Fruit fly (Drosophila melanogaster) whole organism, prepupa: ENCODE measurements around the gene CG14864.

Experiments
- Blimp-1 ChIP-seq: fragments of 200-800 bp; sonication (Bioruptor generic); optimal IDR thresholded peaks from 3 replicates; lab custom pipeline; 2017; ENCODE audit warnings: missing biosample characterization, missing genetic modification characterization, mild to moderate bottlenecking, moderate library complexity, missing genetic modification reagents
- CG10631 ChIP-seq: fragments of 200-800 bp; sonication (Bioruptor generic); optimal IDR thresholded peaks from 2 replicates; lab custom pipeline; 2016; ENCODE audit warnings: missing biosample characterization, missing genetic modification characterization
- CG10669 ChIP-seq: fragments of 200-800 bp; sonication (Bioruptor generic); optimal IDR thresholded peaks from 3 replicates; lab custom pipeline; 2018; ENCODE audit warnings: missing biosample characterization, mild to moderate bottlenecking, missing genetic modification characterization, moderate library complexity
- CG11294 ChIP-seq: fragments of 200-800 bp; sonication (Bioruptor generic); IDR thresholded peaks from 2 replicates; pipeline ENCODE4 v1.3.6; 2022; ENCODE audit warnings: missing biosample characterization, missing genetic modification characterization
- CG11902 ChIP-seq: fragments of 200-800 bp; sonication (Bioruptor generic); optimal IDR thresholded peaks from 3 replicates; lab custom pipeline; 2016; ENCODE audit warnings: missing biosample characterization, missing genetic modification characterization
- CG1621 ChIP-seq: fragments of 200-800 bp; sonication (Bioruptor generic); optimal IDR thresholded peaks from 3 replicates; lab custom pipeline; 2018; ENCODE audit warnings: missing biosample characterization, mild to moderate bottlenecking, missing genetic modification characterization
- CG16779 ChIP-seq: fragments of 200-800 bp; sonication (Bioruptor generic); optimal IDR thresholded peaks from 3 replicates; lab custom pipeline; 2017; ENCODE audit warnings: missing biosample characterization, mild to moderate bottlenecking, missing genetic modification characterization
- CG3032 ChIP-seq: fragments of 200-800 bp; optimal IDR thresholded peaks from 2 replicates; lab custom pipeline; 2019; ENCODE audit warnings: missing biosample characterization, mild to moderate bottlenecking, missing genetic modification characterization, moderate library complexity
- CG3919 ChIP-seq: fragments of 200-800 bp; sonication (Bioruptor generic); optimal IDR thresholded peaks from 3 replicates; lab custom pipeline; 2016; ENCODE audit warnings: missing biosample characterization, missing genetic modification characterization
- CG6163 ChIP-seq: fragments of 200-800 bp; sonication (Bioruptor generic); IDR thresholded peaks from 3 replicates; pipeline ENCODE4 v1.3.6; 2022; ENCODE audit warnings: missing biosample characterization, missing genetic modification characterization
- CG6276 ChIP-seq: fragments of 200-800 bp; sonication (Bioruptor generic); optimal IDR thresholded peaks from 2 replicates; lab custom pipeline; 2017; ENCODE audit warnings: missing biosample characterization, mild to moderate bottlenecking, missing genetic modification characterization
- CG6792 ChIP-seq: fragments of 200-800 bp; sonication (Bioruptor generic); optimal IDR thresholded peaks from 3 replicates; lab custom pipeline; 2016; ENCODE audit warnings: missing biosample characterization, missing genetic modification characterization
- CG6808 ChIP-seq: fragments of 200-800 bp; sonication (Bioruptor generic); optimal IDR thresholded peaks from 3 replicates; lab custom pipeline; 2017; ENCODE audit warnings: missing biosample characterization, missing genetic modification characterization, mild to moderate bottlenecking, moderate library complexity, missing genetic modification reagents
- CG6854 ChIP-seq: fragments of 200-800 bp; sonication (Bioruptor generic); optimal IDR thresholded peaks from 2 replicates; lab custom pipeline; 2017; ENCODE audit warnings: missing biosample characterization, mild to moderate bottlenecking, missing genetic modification characterization
- CG7368 ChIP-seq: fragments of 200-800 bp; sonication (Bioruptor generic); optimal IDR thresholded peaks from 3 replicates; lab custom pipeline; 2016; ENCODE audit warnings: missing biosample characterization, missing genetic modification characterization
- CG8119 ChIP-seq: fragments of 200-800 bp; sonication (Bioruptor generic); IDR thresholded peaks from 3 replicates; pipeline ENCODE4 v1.3.6; 2022; ENCODE audit warnings: missing biosample characterization, missing genetic modification characterization
- CG8319 ChIP-seq: fragments of 200-800 bp; sonication (Bioruptor generic); optimal IDR thresholded peaks from 3 replicates; lab custom pipeline; 2016; ENCODE audit warnings: missing biosample characterization, missing genetic modification characterization
- CG8632 ChIP-seq: fragments of 200-800 bp; sonication (Bioruptor generic); optimal IDR thresholded peaks from 3 replicates; lab custom pipeline; 2016; ENCODE audit warnings: missing biosample characterization, missing genetic modification characterization
- CG9139 ChIP-seq: fragments of 200-800 bp; sonication (Bioruptor generic); optimal IDR thresholded peaks from 3 replicates; lab custom pipeline; 2017; ENCODE audit warnings: missing biosample characterization, mild to moderate bottlenecking, missing genetic modification characterization
- Eip75B ChIP-seq: fragments of 200-800 bp; sonication (Bioruptor generic); optimal IDR thresholded peaks from 3 replicates; lab custom pipeline; 2016; ENCODE audit warnings: missing biosample characterization, missing genetic modification characterization
- Eip78C ChIP-seq: fragments of 200-800 bp; sonication (Bioruptor generic); peaks from one replicate; lab custom pipeline; 2016; ENCODE audit warnings: missing biosample characterization, missing genetic modification characterization
- Eip93F ChIP-seq: fragments of 200-800 bp; sonication (Bioruptor generic); optimal IDR thresholded peaks from 2 replicates; lab custom pipeline; 2016; ENCODE audit warnings: missing biosample characterization, mild to moderate bottlenecking, missing genetic modification characterization
- Ets21C ChIP-seq: fragments of 200-800 bp; sonication (Bioruptor generic); optimal IDR thresholded peaks from 3 replicates; lab custom pipeline; 2016; ENCODE audit warnings: missing biosample characterization, missing genetic modification characterization
- Ets96B ChIP-seq: fragments of 200-800 bp; optimal IDR thresholded peaks from 2 replicates; lab custom pipeline; 2019; ENCODE audit warnings: missing biosample characterization, mild to moderate bottlenecking, missing genetic modification characterization, moderate library complexity
- Gug ChIP-seq: fragments of 200-800 bp; sonication (Bioruptor generic); IDR thresholded peaks from 2 replicates; pipeline ENCODE4 v1.3.6; 2022; ENCODE audit warnings: missing biosample characterization, missing genetic modification characterization
- Hr38 ChIP-seq: sonication (Bioruptor generic); optimal IDR thresholded peaks from 2 replicates; lab custom pipeline; 2016; ENCODE audit warnings: missing biosample characterization, missing genetic modification characterization
- Hr39 ChIP-seq: fragments of 200-800 bp; sonication (Bioruptor generic); optimal IDR thresholded peaks from 2 replicates; lab custom pipeline; 2016; ENCODE audit warnings: missing biosample characterization, missing genetic modification characterization
- Hr4 ChIP-seq: fragments of 200-800 bp; sonication (Bioruptor generic); optimal IDR thresholded peaks from 3 replicates; lab custom pipeline; 2016; ENCODE audit warnings: missing biosample characterization, missing genetic modification characterization
- Met ChIP-seq: fragments of 200-800 bp; sonication (Bioruptor generic); optimal IDR thresholded peaks from 3 replicates; lab custom pipeline; 2016; ENCODE audit warnings: missing biosample characterization, missing genetic modification characterization
- OdsH ChIP-seq: fragments of 200-800 bp; sonication (Bioruptor generic); optimal IDR thresholded peaks from 3 replicates; lab custom pipeline; 2016; ENCODE audit warnings: missing biosample characterization, missing genetic modification characterization
- Smox ChIP-seq: fragments of 200-800 bp; sonication (Bioruptor generic); optimal IDR thresholded peaks from 3 replicates; lab custom pipeline; 2016; ENCODE audit warnings: missing biosample characterization, missing genetic modification characterization
- Sox15 ChIP-seq: fragments of 200-800 bp; sonication (Bioruptor generic); optimal IDR thresholded peaks from 3 replicates; lab custom pipeline; 2016; ENCODE audit warnings: missing biosample characterization, missing genetic modification characterization
- cyc ChIP-seq: fragments of 200-800 bp; sonication (Bioruptor generic); optimal IDR thresholded peaks from 3 replicates; lab custom pipeline; 2016; ENCODE audit warnings: missing biosample characterization, missing genetic modification characterization
- dsx ChIP-seq: fragments of 200-800 bp; optimal IDR thresholded peaks from 3 replicates; lab custom pipeline; 2019; ENCODE audit warnings: missing biosample characterization, mild to moderate bottlenecking, missing genetic modification characterization, moderate library complexity; ENCODE audit not compliant: poor library complexity, severe bottlenecking
- eg ChIP-seq: fragments of 200-800 bp; sonication (Bioruptor generic); IDR thresholded peaks from 3 replicates; pipeline ENCODE4 v1.3.6; 2022; ENCODE audit warnings: missing biosample characterization, missing genetic modification characterization
- esn ChIP-seq: fragments of 200-800 bp; sonication (Bioruptor generic); optimal IDR thresholded peaks from 2 replicates; lab custom pipeline; 2016; ENCODE audit warnings: missing biosample characterization, mild to moderate bottlenecking, missing genetic modification characterization, moderate library complexity
- fd59A ChIP-seq: fragments of 200-800 bp; sonication (Bioruptor generic); optimal IDR thresholded peaks from 2 replicates; lab custom pipeline; 2017; ENCODE audit warnings: missing biosample characterization, mild to moderate bottlenecking, missing genetic modification characterization, missing genetic modification reagents
- pdm3 ChIP-seq: fragments of 200-800 bp; sonication (Bioruptor generic); optimal IDR thresholded peaks from 3 replicates; lab custom pipeline; 2016; ENCODE audit warnings: missing biosample characterization, missing genetic modification characterization
- salr ChIP-seq, 2 experiments: fragments of 200-800 bp; sonication (Bioruptor generic); optimal IDR thresholded peaks; 3 replicates each; lab custom pipeline; 2016 to 2018; ENCODE audit warnings: missing biosample characterization in 2 of 2, missing genetic modification characterization in 2 of 2, mild to moderate bottlenecking in 1 of 2
- spab ChIP-seq: fragments of 200-800 bp; sonication (Bioruptor generic); optimal IDR thresholded peaks from 2 replicates; lab custom pipeline; 2017; ENCODE audit warnings: missing biosample characterization, mild to moderate bottlenecking, missing genetic modification characterization, missing genetic modification reagents
- ss ChIP-seq, 2 experiments: fragments of 200-800 bp; sonication (Bioruptor generic); optimal IDR thresholded peaks; 2 replicates in 1 of 2; 3 replicates in 1 of 2; lab custom pipeline; 2017 to 2018; ENCODE audit warnings: mild to moderate bottlenecking in 2 of 2, missing biosample characterization in 2 of 2, missing genetic modification characterization in 2 of 2, moderate library complexity in 1 of 2
- svp ChIP-seq: fragments of 200-800 bp; sonication (Bioruptor generic); peaks from one replicate; lab custom pipeline; 2016; ENCODE audit warnings: missing biosample characterization, missing genetic modification characterization
- topi ChIP-seq: fragments of 200-800 bp; sonication (Bioruptor generic); optimal IDR thresholded peaks from 3 replicates; lab custom pipeline; 2016; ENCODE audit warnings: missing biosample characterization, missing genetic modification characterization
- vri ChIP-seq: fragments of 200-800 bp; sonication (Bioruptor generic); optimal IDR thresholded peaks from 3 replicates; lab custom pipeline; 2016; ENCODE audit warnings: missing biosample characterization, mild to moderate bottlenecking, missing genetic modification characterization

CG14864 gene

DNA sequence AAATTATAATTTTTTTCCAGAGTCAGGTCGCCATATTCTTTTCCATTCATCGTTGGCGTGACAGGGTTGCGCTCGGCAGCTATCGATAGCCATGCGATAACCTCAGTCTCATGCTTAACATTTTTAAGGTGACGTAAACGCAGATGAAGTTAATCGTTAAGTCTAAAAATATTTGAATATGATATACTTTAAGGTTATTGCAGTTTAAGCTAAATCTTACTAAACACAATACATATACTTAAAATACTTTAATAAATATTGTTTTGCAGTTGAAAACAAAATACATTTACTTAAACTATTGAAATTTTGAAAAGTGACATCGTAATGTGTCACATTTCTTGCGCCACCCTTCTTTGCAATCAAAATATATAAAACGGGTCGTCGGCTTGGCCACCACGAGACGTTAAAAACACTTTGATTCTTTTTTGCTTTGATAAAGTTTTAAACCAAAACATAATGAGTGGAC lies 6.9 kb upstream of the CG14864 start, which contains the start of the genes Cp190 and CG4338 (continued):
- peak in 1 of 2 experiments; percentile 97 for TF ChIP-seq ss (GFP tag; optimal IDR thresholded peaks at IDR 0.05; lab: Kevin White, UChicago)
- no peak for TF ChIP-seq CG16779
- peak; percentile 98 for TF ChIP-seq CG8119 (GFP tag; lab: Robert Waterston, UW)
- peak; percentile 97 for TF ChIP-seq CG8632
- peak; percentile 95 for TF ChIP-seq CG11902 (GFP tag; lab: Kevin White, UChicago)
- peak; percentile 96 for TF ChIP-seq fd59A (GFP tag; lab: Kevin White, UChicago)
- peak; percentile 94 for TF ChIP-seq Ets21C
- peak; percentile 99 for TF ChIP-seq Eip78C (GFP tag; lab: Kevin White, UChicago)
- TF ChIP-seq Eip75B (GFP tag; lab: Kevin White, UChicago), result peak; percentile 96
- TF ChIP-seq CG3032 (tag; lab: Kevin White, UChicago), result peak; percentile 99
- TF ChIP-seq svp (GFP tag; lab: Kevin White, UChicago), result peak; percentile 99
- peak; percentile 28 to 92 for TF ChIP-seq salr (GFP tag; optimal IDR thresholded peaks at IDR 0.05; lab: Kevin White, UChicago)
- peak; percentile 98 for TF ChIP-seq Ets96B (tag; lab: Kevin White, UChicago)
- peak; percentile 97 for TF ChIP-seq Smox
- TF ChIP-seq CG10631 (GFP tag; lab: Kevin White, UChicago), result no peak
- TF ChIP-seq Hr39 (GFP tag; lab: Kevin White, UChicago), result peak; percentile 93
- peak; percentile 95 for TF ChIP-seq CG11294 (GFP tag; lab: Robert Waterston, UW)
- TF ChIP-seq CG6163 (GFP tag; lab: Robert Waterston, UW), result peak; percentile 96
- TF ChIP-seq pdm3 (GFP tag; lab: Kevin White, UChicago), result peak; percentile 97
- TF ChIP-seq Sox15 (GFP tag; lab: Kevin White, UChicago), result peak; percentile 96
- TF ChIP-seq esn (GFP tag; lab: Kevin White, UChicago), result peak; percentile 98
- TF ChIP-seq CG1621 (tag; lab: Kevin White, UChicago), result peak; percentile 93
- no peak for TF ChIP-seq Eip93F (GFP tag; lab: Kevin White, UChicago)
- peak; percentile 94 for TF ChIP-seq Gug (GFP tag; lab: Robert Waterston, UW)
- TF ChIP-seq Blimp-1 (GFP tag; lab: Kevin White, UChicago), result peak; percentile 93
- TF ChIP-seq Hr4 (GFP tag; lab: Kevin White, UChicago), result peak; percentile 98
- TF ChIP-seq dsx (GFP tag; lab: Kevin White, UChicago), result peak; percentile 97
- peak; percentile 98 for TF ChIP-seq CG10669
- peak; percentile 98 for TF ChIP-seq OdsH (GFP tag; lab: Kevin White, UChicago)
- TF ChIP-seq topi (GFP tag; lab: Kevin White, UChicago), result peak; percentile 97
- TF ChIP-seq cyc (GFP tag; lab: Kevin White, UChicago), result peak; percentile 97
- peak; percentile 94 for TF ChIP-seq CG6854 (GFP tag; lab: Kevin White, UChicago)
- peak; percentile 98 for TF ChIP-seq CG3919
- no peak for TF ChIP-seq Hr38 (GFP tag; lab: Kevin White, UChicago)
- TF ChIP-seq CG8319 (GFP tag; lab: Kevin White, UChicago), result peak; percentile 95
- TF ChIP-seq CG9139 (GFP tag; lab: Kevin White, UChicago), result no peak
- peak; percentile 96 for TF ChIP-seq CG6792 (GFP tag; lab: Kevin White, UChicago)
- TF ChIP-seq Met, result peak; percentile 96

DNA sequence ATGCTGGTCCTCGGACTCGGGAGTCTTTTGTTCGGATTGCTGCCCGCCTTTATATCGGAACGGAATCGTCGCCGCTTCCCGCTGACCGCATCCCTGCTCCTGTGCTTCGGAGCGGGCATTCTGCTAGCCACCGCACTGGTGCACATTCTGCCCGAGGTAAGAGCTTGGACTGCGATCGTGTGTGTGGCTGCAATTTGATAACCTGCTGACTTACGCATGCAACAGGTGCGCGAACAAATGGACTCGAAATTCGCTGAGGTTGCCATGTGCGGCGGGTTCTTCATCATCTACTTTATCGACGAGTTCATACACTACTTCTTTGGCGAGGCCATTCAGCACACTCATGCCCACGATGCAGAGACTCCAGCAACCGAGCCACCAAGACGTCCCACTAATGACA lies 518 bp upstream of the CG14864 start:
- TF ChIP-seq CG16779 (no peak), vri (no peak), dsx (GFP tag; lab: Kevin White, UChicago) (no peak), svp (GFP tag; lab: Kevin White, UChicago) (no peak), CG6276 (GFP tag; lab: Kevin White, UChicago) (no peak), eg (GFP tag; lab: Robert Waterston, UW) (no peak), CG6163 (GFP tag; lab: Robert Waterston, UW) (no peak), ss (GFP tag; optimal IDR thresholded peaks at IDR 0.05; lab: Kevin White, UChicago) (no peak), CG6808 (GFP tag; lab: Kevin White, UChicago) (no peak), CG1621 (tag; lab: Kevin White, UChicago) (no peak), CG7368 (GFP tag; lab: Kevin White, UChicago) (no peak), salr (GFP tag; optimal IDR thresholded peaks at IDR 0.05; lab: Kevin White, UChicago) (no peak), CG3032 (tag; lab: Kevin White, UChicago) (no peak), OdsH (GFP tag; lab: Kevin White, UChicago) (no peak), spab (no peak), Hr39 (GFP tag; lab: Kevin White, UChicago) (no peak)
- TF ChIP-seq, all 60 proteins: peak for 0
